Fruit fly (Drosophila melanogaster) whole organism, prepupa: ENCODE results near the gene Fuca.

Source experiments
- Blimp-1 ChIP-seq: fragments of 200-800 bp; sonication (Bioruptor generic); optimal IDR thresholded peaks from 3 replicates; lab custom pipeline; 2017; ENCODE audit warnings: missing biosample characterization, missing genetic modification characterization, mild to moderate bottlenecking, moderate library complexity, missing genetic modification reagents
- CG10631 ChIP-seq: fragments of 200-800 bp; sonication (Bioruptor generic); optimal IDR thresholded peaks from 2 replicates; lab custom pipeline; 2016; ENCODE audit warnings: missing biosample characterization, missing genetic modification characterization
- CG11902 ChIP-seq: fragments of 200-800 bp; sonication (Bioruptor generic); optimal IDR thresholded peaks from 3 replicates; lab custom pipeline; 2016; ENCODE audit warnings: missing biosample characterization, missing genetic modification characterization
- CG15336 ChIP-seq: fragments of 200-800 bp; sonication (Bioruptor generic); IDR thresholded peaks from 2 replicates; pipeline ENCODE4 v1.3.6; 2022; ENCODE audit warnings: missing biosample characterization, missing genetic modification characterization
- CG1621 ChIP-seq: fragments of 200-800 bp; sonication (Bioruptor generic); optimal IDR thresholded peaks from 3 replicates; lab custom pipeline; 2018; ENCODE audit warnings: missing biosample characterization, mild to moderate bottlenecking, missing genetic modification characterization
- CG16779 ChIP-seq: fragments of 200-800 bp; sonication (Bioruptor generic); optimal IDR thresholded peaks from 3 replicates; lab custom pipeline; 2017; ENCODE audit warnings: missing biosample characterization, mild to moderate bottlenecking, missing genetic modification characterization
- CG3032 ChIP-seq: fragments of 200-800 bp; optimal IDR thresholded peaks from 2 replicates; lab custom pipeline; 2019; ENCODE audit warnings: missing biosample characterization, mild to moderate bottlenecking, missing genetic modification characterization, moderate library complexity
- CG31627 ChIP-seq: fragments of 200-800 bp; sonication (Bioruptor generic); optimal IDR thresholded peaks from 3 replicates; lab custom pipeline; 2016; ENCODE audit warnings: missing biosample characterization, missing genetic modification characterization
- CG32006 ChIP-seq: fragments of 200-800 bp; sonication (Bioruptor generic); optimal IDR thresholded peaks from 3 replicates; lab custom pipeline; 2017; ENCODE audit warnings: missing biosample characterization, mild to moderate bottlenecking, missing genetic modification characterization
- CG34406 ChIP-seq: fragments of 200-800 bp; sonication (Bioruptor generic); optimal IDR thresholded peaks from 3 replicates; lab custom pipeline; 2016; ENCODE audit warnings: missing biosample characterization, missing genetic modification characterization
- CG3919 ChIP-seq: fragments of 200-800 bp; sonication (Bioruptor generic); optimal IDR thresholded peaks from 3 replicates; lab custom pipeline; 2016; ENCODE audit warnings: missing biosample characterization, missing genetic modification characterization
- CG4318 ChIP-seq: fragments of 200-800 bp; sonication (Bioruptor generic); optimal IDR thresholded peaks from 3 replicates; lab custom pipeline; 2017; ENCODE audit warnings: missing biosample characterization, mild to moderate bottlenecking, missing genetic modification characterization
- CG6276 ChIP-seq: fragments of 200-800 bp; sonication (Bioruptor generic); optimal IDR thresholded peaks from 2 replicates; lab custom pipeline; 2017; ENCODE audit warnings: missing biosample characterization, mild to moderate bottlenecking, missing genetic modification characterization
- CG6792 ChIP-seq: fragments of 200-800 bp; sonication (Bioruptor generic); optimal IDR thresholded peaks from 3 replicates; lab custom pipeline; 2016; ENCODE audit warnings: missing biosample characterization, missing genetic modification characterization
- CG6808 ChIP-seq: fragments of 200-800 bp; sonication (Bioruptor generic); optimal IDR thresholded peaks from 3 replicates; lab custom pipeline; 2017; ENCODE audit warnings: missing biosample characterization, missing genetic modification characterization, mild to moderate bottlenecking, moderate library complexity, missing genetic modification reagents
- CG6854 ChIP-seq: fragments of 200-800 bp; sonication (Bioruptor generic); optimal IDR thresholded peaks from 2 replicates; lab custom pipeline; 2017; ENCODE audit warnings: missing biosample characterization, mild to moderate bottlenecking, missing genetic modification characterization
- CG8119 ChIP-seq: fragments of 200-800 bp; sonication (Bioruptor generic); IDR thresholded peaks from 3 replicates; pipeline ENCODE4 v1.3.6; 2022; ENCODE audit warnings: missing biosample characterization, missing genetic modification characterization
- CG8319 ChIP-seq: fragments of 200-800 bp; sonication (Bioruptor generic); optimal IDR thresholded peaks from 3 replicates; lab custom pipeline; 2016; ENCODE audit warnings: missing biosample characterization, missing genetic modification characterization
- CG8632 ChIP-seq: fragments of 200-800 bp; sonication (Bioruptor generic); optimal IDR thresholded peaks from 3 replicates; lab custom pipeline; 2016; ENCODE audit warnings: missing biosample characterization, missing genetic modification characterization
- CG9139 ChIP-seq: fragments of 200-800 bp; sonication (Bioruptor generic); optimal IDR thresholded peaks from 3 replicates; lab custom pipeline; 2017; ENCODE audit warnings: missing biosample characterization, mild to moderate bottlenecking, missing genetic modification characterization
- Eip75B ChIP-seq: fragments of 200-800 bp; sonication (Bioruptor generic); optimal IDR thresholded peaks from 3 replicates; lab custom pipeline; 2016; ENCODE audit warnings: missing biosample characterization, missing genetic modification characterization
- Eip93F ChIP-seq: fragments of 200-800 bp; sonication (Bioruptor generic); optimal IDR thresholded peaks from 2 replicates; lab custom pipeline; 2016; ENCODE audit warnings: missing biosample characterization, mild to moderate bottlenecking, missing genetic modification characterization
- Ets21C ChIP-seq: fragments of 200-800 bp; sonication (Bioruptor generic); optimal IDR thresholded peaks from 3 replicates; lab custom pipeline; 2016; ENCODE audit warnings: missing biosample characterization, missing genetic modification characterization
- Ets96B ChIP-seq: fragments of 200-800 bp; optimal IDR thresholded peaks from 2 replicates; lab custom pipeline; 2019; ENCODE audit warnings: missing biosample characterization, mild to moderate bottlenecking, missing genetic modification characterization, moderate library complexity
- Hr38 ChIP-seq: sonication (Bioruptor generic); optimal IDR thresholded peaks from 2 replicates; lab custom pipeline; 2016; ENCODE audit warnings: missing biosample characterization, missing genetic modification characterization
- Hr39 ChIP-seq: fragments of 200-800 bp; sonication (Bioruptor generic); optimal IDR thresholded peaks from 2 replicates; lab custom pipeline; 2016; ENCODE audit warnings: missing biosample characterization, missing genetic modification characterization
- Hr4 ChIP-seq: fragments of 200-800 bp; sonication (Bioruptor generic); optimal IDR thresholded peaks from 3 replicates; lab custom pipeline; 2016; ENCODE audit warnings: missing biosample characterization, missing genetic modification characterization
- Lpt ChIP-seq: fragments of 200-800 bp; sonication (Bioruptor generic); optimal IDR thresholded peaks from 3 replicates; lab custom pipeline; 2016; ENCODE audit warnings: missing biosample characterization, missing genetic modification characterization
- OdsH ChIP-seq: fragments of 200-800 bp; sonication (Bioruptor generic); optimal IDR thresholded peaks from 3 replicates; lab custom pipeline; 2016; ENCODE audit warnings: missing biosample characterization, missing genetic modification characterization
- Smox ChIP-seq: fragments of 200-800 bp; sonication (Bioruptor generic); optimal IDR thresholded peaks from 3 replicates; lab custom pipeline; 2016; ENCODE audit warnings: missing biosample characterization, missing genetic modification characterization
- Sox102F ChIP-seq: fragments of 200-800 bp; sonication (Bioruptor generic); optimal IDR thresholded peaks from 2 replicates; lab custom pipeline; 2016; ENCODE audit warnings: missing biosample characterization, mild to moderate bottlenecking, missing genetic modification characterization
- Sox15 ChIP-seq: fragments of 200-800 bp; sonication (Bioruptor generic); optimal IDR thresholded peaks from 3 replicates; lab custom pipeline; 2016; ENCODE audit warnings: missing biosample characterization, missing genetic modification characterization
- achi ChIP-seq: fragments of 200-800 bp; sonication (Bioruptor generic); optimal IDR thresholded peaks from 3 replicates; lab custom pipeline; 2016; ENCODE audit warnings: missing biosample characterization, missing genetic modification characterization
- cyc ChIP-seq: fragments of 200-800 bp; sonication (Bioruptor generic); optimal IDR thresholded peaks from 3 replicates; lab custom pipeline; 2016; ENCODE audit warnings: missing biosample characterization, missing genetic modification characterization
- dac ChIP-seq: fragments of 200-800 bp; sonication (Bioruptor generic); optimal IDR thresholded peaks from 2 replicates; lab custom pipeline; 2017; ENCODE audit warnings: missing biosample characterization, mild to moderate bottlenecking, missing genetic modification characterization
- dsx ChIP-seq: fragments of 200-800 bp; optimal IDR thresholded peaks from 3 replicates; lab custom pipeline; 2019; ENCODE audit warnings: missing biosample characterization, mild to moderate bottlenecking, missing genetic modification characterization, moderate library complexity; ENCODE audit not compliant: poor library complexity, severe bottlenecking
- eg ChIP-seq: fragments of 200-800 bp; sonication (Bioruptor generic); IDR thresholded peaks from 3 replicates; pipeline ENCODE4 v1.3.6; 2022; ENCODE audit warnings: missing biosample characterization, missing genetic modification characterization
- fd59A ChIP-seq: fragments of 200-800 bp; sonication (Bioruptor generic); optimal IDR thresholded peaks from 2 replicates; lab custom pipeline; 2017; ENCODE audit warnings: missing biosample characterization, mild to moderate bottlenecking, missing genetic modification characterization, missing genetic modification reagents
- fd85E ChIP-seq: fragments of 200-800 bp; sonication (Bioruptor generic); optimal IDR thresholded peaks from 3 replicates; lab custom pipeline; 2016; ENCODE audit warnings: missing biosample characterization, missing genetic modification characterization
- lz ChIP-seq: fragments of 200-800 bp; sonication (Bioruptor generic); optimal IDR thresholded peaks from 3 replicates; lab custom pipeline; 2016; ENCODE audit warnings: missing biosample characterization, missing genetic modification characterization
- net ChIP-seq: fragments of 200-800 bp; sonication (Bioruptor generic); optimal IDR thresholded peaks from 3 replicates; lab custom pipeline; 2016; ENCODE audit warnings: missing biosample characterization, missing genetic modification characterization
- pdm3 ChIP-seq: fragments of 200-800 bp; sonication (Bioruptor generic); optimal IDR thresholded peaks from 3 replicates; lab custom pipeline; 2016; ENCODE audit warnings: missing biosample characterization, missing genetic modification characterization
- spab ChIP-seq: fragments of 200-800 bp; sonication (Bioruptor generic); optimal IDR thresholded peaks from 2 replicates; lab custom pipeline; 2017; ENCODE audit warnings: missing biosample characterization, mild to moderate bottlenecking, missing genetic modification characterization, missing genetic modification reagents
- ss ChIP-seq, 2 experiments: fragments of 200-800 bp; sonication (Bioruptor generic); optimal IDR thresholded peaks; 2 replicates in 1 of 2; 3 replicates in 1 of 2; lab custom pipeline; 2017 to 2018; ENCODE audit warnings: mild to moderate bottlenecking in 2 of 2, missing biosample characterization in 2 of 2, missing genetic modification characterization in 2 of 2, moderate library complexity in 1 of 2
- svp ChIP-seq: fragments of 200-800 bp; sonication (Bioruptor generic); peaks from one replicate; lab custom pipeline; 2016; ENCODE audit warnings: missing biosample characterization, missing genetic modification characterization
- vri ChIP-seq: fragments of 200-800 bp; sonication (Bioruptor generic); optimal IDR thresholded peaks from 3 replicates; lab custom pipeline; 2016; ENCODE audit warnings: missing biosample characterization, mild to moderate bottlenecking, missing genetic modification characterization

Gene Fuca

DNA sequence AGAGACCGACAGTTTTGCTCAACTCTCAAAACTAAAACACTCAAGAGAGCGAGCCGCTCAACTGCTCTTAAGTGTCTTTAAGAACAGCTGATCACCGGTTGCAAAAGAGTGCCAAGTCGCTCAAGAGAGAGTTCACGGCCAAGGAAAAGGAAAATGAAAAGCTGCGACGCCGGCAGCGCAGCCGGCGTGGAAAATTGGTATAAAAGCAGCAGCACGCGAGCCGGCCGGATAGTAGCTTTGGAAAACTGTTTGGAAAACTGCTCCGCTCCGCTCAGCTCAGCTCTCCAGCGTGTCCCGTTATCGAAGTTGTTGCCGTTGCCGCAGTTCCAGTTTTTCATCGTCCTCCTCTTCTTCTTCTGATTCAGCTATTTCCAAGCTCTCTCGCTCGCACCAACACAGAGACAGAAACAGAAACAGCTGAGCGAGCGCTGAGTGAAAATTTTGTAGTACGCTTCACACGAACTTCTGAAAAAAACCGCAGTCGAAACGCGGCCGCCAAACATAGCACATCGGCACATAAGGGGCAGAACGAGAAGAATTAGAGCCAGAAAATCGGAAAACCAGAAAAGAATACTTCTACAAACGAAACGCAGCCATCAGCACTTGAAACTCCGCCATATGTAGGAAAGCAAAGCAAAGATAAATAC is 35.1 kb downstream of the Fuca start, which contains the start of gene chrb (continued):
- TF ChIP-seq Lpt = peak; percentile 58
- peak; percentile 69 for TF ChIP-seq CG16779
- peak; percentile 30 for TF ChIP-seq CG3032 (tag; lab: Kevin White, UChicago)
- no peak for TF ChIP-seq CG4318
- peak; percentile 50 for TF ChIP-seq CG1621 (tag; lab: Kevin White, UChicago)
- TF ChIP-seq Sox102F (GFP tag; lab: Kevin White, UChicago) = peak; percentile 55
- TF ChIP-seq CG31627 (GFP tag; lab: Kevin White, UChicago) = no peak
- TF ChIP-seq ss (GFP tag; optimal IDR thresholded peaks at IDR 0.05; lab: Kevin White, UChicago) = peak; percentile 76 to 79
- TF ChIP-seq CG6854 = peak; percentile 85
- peak; percentile 73 for TF ChIP-seq CG15336 (GFP tag; lab: Robert Waterston, UW)
- peak; percentile 73 for TF ChIP-seq fd85E (GFP tag; lab: Kevin White, UChicago)
- peak; percentile 26 for TF ChIP-seq achi (GFP tag; lab: Kevin White, UChicago)
- TF ChIP-seq Eip75B (GFP tag; lab: Kevin White, UChicago) = peak; percentile 58
- no peak for TF ChIP-seq Ets21C
- peak; percentile 41 for TF ChIP-seq CG6276
- TF ChIP-seq CG11902 = no peak

DNA sequence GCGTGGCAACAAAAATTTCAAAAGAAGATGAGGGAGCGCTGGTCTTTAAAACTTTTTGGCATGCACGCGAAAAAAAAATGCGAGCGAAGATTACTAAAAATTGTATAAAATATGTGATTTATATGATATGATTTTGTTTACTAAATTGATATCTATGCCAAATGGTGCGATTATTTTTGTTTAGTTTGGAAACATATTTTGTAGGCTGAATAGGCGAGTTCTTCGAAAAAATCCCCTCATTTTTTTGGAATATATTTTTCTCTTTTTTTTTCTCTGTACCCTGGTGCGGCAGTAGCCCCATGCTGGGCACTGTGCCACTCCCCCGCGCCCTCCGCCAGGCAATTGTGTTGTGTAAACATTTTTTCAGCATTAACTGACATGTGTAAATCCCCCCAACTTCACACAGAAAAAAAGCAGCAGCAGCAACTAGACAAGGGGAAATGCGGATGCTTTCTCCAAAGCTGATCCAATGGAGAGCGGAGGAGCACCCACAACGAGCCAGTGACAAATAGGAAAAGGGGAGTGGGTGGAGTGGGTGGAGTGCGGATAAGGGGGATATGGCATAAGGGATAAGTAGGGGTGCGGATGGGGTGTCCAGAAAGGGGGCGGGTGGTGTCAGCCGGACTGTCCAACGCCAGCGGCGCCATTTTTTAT is 36.4 kb downstream of the Fuca start:
- TF ChIP-seq Ets96B (tag; lab: Kevin White, UChicago) = peak; percentile 2
- TF ChIP-seq Ets21C = no peak
- peak; percentile 31 for TF ChIP-seq CG32006 (GFP tag; lab: Kevin White, UChicago)
- TF ChIP-seq Blimp-1 = no peak
- peak; percentile 48 for TF ChIP-seq svp (GFP tag; lab: Kevin White, UChicago)
- peak; percentile 12 for TF ChIP-seq pdm3
- peak; percentile 22 for TF ChIP-seq CG8632 (GFP tag; lab: Kevin White, UChicago)
- TF ChIP-seq CG10631 = peak; percentile 4
- TF ChIP-seq CG4318 = peak; percentile 9
- no peak for TF ChIP-seq CG9139
- TF ChIP-seq fd59A = no peak
- peak; percentile 3 for TF ChIP-seq lz (GFP tag; lab: Kevin White, UChicago)
- no peak for TF ChIP-seq Hr38 (GFP tag; lab: Kevin White, UChicago)
- TF ChIP-seq Smox (GFP tag; lab: Kevin White, UChicago) = peak; percentile 1
- TF ChIP-seq Sox102F (GFP tag; lab: Kevin White, UChicago) = no peak
- no peak for TF ChIP-seq Lpt
- TF ChIP-seq CG6854 = no peak
- no peak for TF ChIP-seq eg
- peak; percentile 12 for TF ChIP-seq Eip75B (GFP tag; lab: Kevin White, UChicago)
- TF ChIP-seq CG31627 (GFP tag; lab: Kevin White, UChicago) = peak; percentile 21
- peak; percentile 4 for TF ChIP-seq CG34406 (GFP tag; lab: Kevin White, UChicago)
- no peak for TF ChIP-seq net (GFP tag; lab: Kevin White, UChicago)
- no peak for TF ChIP-seq CG3919 (GFP tag; lab: Kevin White, UChicago)
- no peak for TF ChIP-seq ss (GFP tag; optimal IDR thresholded peaks at IDR 0.05; lab: Kevin White, UChicago)
- peak; percentile 53 for TF ChIP-seq CG15336 (GFP tag; lab: Robert Waterston, UW)
- TF ChIP-seq CG6808 (GFP tag; lab: Kevin White, UChicago) = no peak
- peak; percentile 39 for TF ChIP-seq Hr4 (GFP tag; lab: Kevin White, UChicago)
- no peak for TF ChIP-seq dac
- peak; percentile 10 for TF ChIP-seq CG6792 (GFP tag; lab: Kevin White, UChicago)
- peak; percentile 41 for TF ChIP-seq OdsH (GFP tag; lab: Kevin White, UChicago)
- no peak for TF ChIP-seq Eip93F (GFP tag; lab: Kevin White, UChicago)
- peak; percentile 22 for TF ChIP-seq Hr39 (GFP tag; lab: Kevin White, UChicago)
- TF ChIP-seq vri (GFP tag; lab: Kevin White, UChicago) = no peak
- no peak for TF ChIP-seq fd85E (GFP tag; lab: Kevin White, UChicago)
- TF ChIP-seq dsx = no peak
- peak; percentile 28; the same call in 1 of the 3 replicates for TF ChIP-seq CG8119 (GFP tag; lab: Robert Waterston, UW)
- TF ChIP-seq cyc (GFP tag; lab: Kevin White, UChicago) = no peak
- no peak for TF ChIP-seq CG3032 (tag; lab: Kevin White, UChicago)
- peak; percentile 10 for TF ChIP-seq Sox15 (GFP tag; lab: Kevin White, UChicago)
- peak; percentile 11 for TF ChIP-seq CG8319 (GFP tag; lab: Kevin White, UChicago)
- no peak for TF ChIP-seq CG1621 (tag; lab: Kevin White, UChicago)
- TF ChIP-seq CG16779 = no peak
- no peak for TF ChIP-seq spab (GFP tag; lab: Kevin White, UChicago)
